Fruit fly (Drosophila melanogaster): ENCODE results near the gene RanBP3.

RanBP3 gene

dm6 chr3R:23781466-23781935 lies 28.9 kb upstream of the RanBP3 start, which contains the start of the genes Nup98-96 and mbc (continued):
- TF ChIP-seq Ravus (GFP tag; IDR thresholded peaks at IDR 0.05) = peak; percentile 20; the same call in 1 of the 2 replicates
- peak in 1 of 2 experiments; percentile 24 for TF ChIP-seq Trl (optimal IDR thresholded peaks at IDR 0.05)
- TF ChIP-seq Trl (GFP tag; optimal IDR thresholded peaks at IDR 0.05) = peak; percentile 90
- peak; percentile 47 for TF ChIP-seq odd (GFP tag; optimal IDR thresholded peaks at IDR 0.05)
- TF ChIP-seq tap (tag; optimal IDR thresholded peaks at IDR 0.05) = peak; percentile 19
- TF ChIP-seq HLH4C (GFP tag; IDR thresholded peaks at IDR 0.05; ENCODE audit: partially characterized antibody) = peak; percentile 54; the same call in 2 of the 3 replicates
- TF ChIP-seq gce (GFP tag; IDR thresholded peaks at IDR 0.05) = peak; percentile 48; the same call in 1 of the 3 replicates
- TF ChIP-seq CG32532 (GFP tag; IDR thresholded peaks at IDR 0.05) = peak; percentile 85
- no peak for TF ChIP-seq usp (GFP tag; optimal IDR thresholded peaks at IDR 0.05)
- TF ChIP-seq CG3407 (GFP tag; optimal IDR thresholded peaks at IDR 0.05) = peak; percentile 37
- TF ChIP-seq CG15696 (tag; optimal IDR thresholded peaks at IDR 0.05) = peak; percentile 87
- TF ChIP-seq Dip3 (GFP tag; optimal IDR thresholded peaks at IDR 0.05) = peak; percentile 93
- peak; percentile 92 for TF ChIP-seq Antp (GFP tag; optimal IDR thresholded peaks at IDR 0.05)
- TF ChIP-seq nau (GFP tag; optimal IDR thresholded peaks at IDR 0.05) = no peak
- peak; percentile 90 for TF ChIP-seq CG9215 (GFP tag; IDR thresholded peaks at IDR 0.05)
- 0 out of 2 replicates have a peak, but pooled peaks have one; percentile 12 for TF ChIP-seq Doc2 (GFP tag; IDR thresholded peaks at IDR 0.05)
- peak; percentile 63 for TF ChIP-seq CG5245 (GFP tag; optimal IDR thresholded peaks at IDR 0.05)
- TF ChIP-seq gsb-n (tag; optimal IDR thresholded peaks at IDR 0.05) = peak; percentile 87
- peak; percentile 82 for TF ChIP-seq croc (GFP tag; conservative IDR thresholded peaks at IDR 0.05)
- peak; percentile 6 for TF ChIP-seq CG10565 (GFP tag; optimal IDR thresholded peaks at IDR 0.05)
- TF ChIP-seq luna (GFP tag; optimal IDR thresholded peaks at IDR 0.05) = peak; percentile 83
- peak; percentile 86 for TF ChIP-seq chm (GFP tag; IDR thresholded peaks at IDR 0.05)
- TF ChIP-seq Scr (GFP tag; IDR thresholded peaks at IDR 0.05; ENCODE audit: partially characterized antibody) = peak; percentile 42
- TF ChIP-seq kni (GFP tag; optimal IDR thresholded peaks at IDR 0.05) = peak; percentile 42
- TF ChIP-seq twi (tag; optimal IDR thresholded peaks at IDR 0.05) = peak; percentile 74
- peak; percentile 88 for TF ChIP-seq sug (tag; optimal IDR thresholded peaks at IDR 0.05)
- peak; percentile 78 for TF ChIP-seq Sry-δ (GFP tag; optimal IDR thresholded peaks at IDR 0.05)
- TF ChIP-seq Kr (GFP tag; optimal IDR thresholded peaks at IDR 0.05) = no peak
- TF ChIP-seq Gug (GFP tag; IDR thresholded peaks at IDR 0.05) = peak; percentile 93
- TF ChIP-seq CG8089 (GFP tag; optimal IDR thresholded peaks at IDR 0.05) = peak; percentile 87
- peak; percentile 79 for TF ChIP-seq CG11247 (GFP tag; IDR thresholded peaks at IDR 0.05)
- TF ChIP-seq HLHmδ (GFP tag; optimal IDR thresholded peaks at IDR 0.05) = peak; percentile 90
- peak; percentile 61; the same call in 2 of the 3 replicates for TF ChIP-seq knrl (GFP tag; IDR thresholded peaks at IDR 0.05; ENCODE audit: partially characterized antibody)
- no peak for TF ChIP-seq pros (GFP tag; optimal IDR thresholded peaks at IDR 0.05)
- peak; percentile 75 for TF ChIP-seq ci (GFP tag; IDR thresholded peaks at IDR 0.05)
- TF ChIP-seq bcd (GFP tag; optimal IDR thresholded peaks at IDR 0.05) = peak; percentile 84
- peak; percentile 63 for TF ChIP-seq fd3F (GFP tag; optimal IDR thresholded peaks at IDR 0.05)
- TF ChIP-seq CG4707 (GFP tag; optimal IDR thresholded peaks at IDR 0.05) = peak; percentile 50
- peak; percentile 63; the same call in 1 of the 2 replicates for TF ChIP-seq Bgb (GFP tag; IDR thresholded peaks at IDR 0.05; ENCODE audit: partially characterized antibody)
- TF ChIP-seq dimm (GFP tag; IDR thresholded peaks at IDR 0.05) = peak; percentile 68
- peak; percentile 67 for TF ChIP-seq CG9437 (GFP tag; optimal IDR thresholded peaks at IDR 0.05)
- peak; percentile 60 for TF ChIP-seq CG6813 (GFP tag; optimal IDR thresholded peaks at IDR 0.05)
- TF ChIP-seq dmrt11E (tag; optimal IDR thresholded peaks at IDR 0.05) = peak; percentile 83
- peak; percentile 76 for TF ChIP-seq pb (GFP tag; optimal IDR thresholded peaks at IDR 0.05)
- TF ChIP-seq CG10431 (GFP tag; optimal IDR thresholded peaks at IDR 0.05) = no peak
- peak; percentile 85 for TF ChIP-seq Camta (GFP tag; optimal IDR thresholded peaks at IDR 0.05)
- TF ChIP-seq CG3065 (GFP tag; optimal IDR thresholded peaks at IDR 0.05) = peak; percentile 77
- peak; percentile 81 for TF ChIP-seq CG11560 (tag; IDR thresholded peaks at IDR 0.05)
- TF ChIP-seq E2f1 (GFP tag; IDR thresholded peaks at IDR 0.05) = peak; percentile 88
- TF ChIP-seq crp (GFP tag; optimal IDR thresholded peaks at IDR 0.05) = peak in 1 of 2 experiments; percentile 56
